Fruit fly (Drosophila melanogaster): ENCODE measurements around the gene PIG-F.

The PIG-F gene

DNA sequence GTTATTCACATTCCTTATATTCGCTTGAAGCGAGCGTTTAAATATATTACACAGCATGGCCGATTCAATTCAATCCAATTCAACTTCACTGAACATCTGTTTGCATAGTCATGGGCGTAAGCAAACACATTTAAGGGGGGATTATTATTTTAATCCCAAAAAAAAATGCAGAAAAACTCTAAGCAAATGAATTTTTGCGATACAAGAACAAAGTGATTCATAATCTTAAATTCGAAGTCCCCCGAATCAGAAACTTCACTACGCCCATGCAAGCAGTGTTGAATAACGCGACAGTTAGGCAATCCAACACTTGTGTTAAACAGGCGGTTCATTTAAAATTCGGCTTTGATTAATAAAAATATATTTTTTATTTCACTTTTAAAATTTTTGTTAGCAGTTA, 21.8 kb upstream of the PIG-F start, which contains the start of gene CG14100 (continued):
- TF ChIP-seq nau (GFP tag; optimal IDR thresholded peaks at IDR 0.05) = no peak
- peak; percentile 100 for TF ChIP-seq CG13624 (GFP tag; optimal IDR thresholded peaks at IDR 0.05)
- peak; percentile 100 for TF ChIP-seq CG2678 (tag; optimal IDR thresholded peaks at IDR 0.05)
- peak; percentile 58 for TF ChIP-seq gfzf (GFP tag; optimal IDR thresholded peaks at IDR 0.05)
- TF ChIP-seq CG2116 (GFP tag; optimal IDR thresholded peaks at IDR 0.05) = peak; percentile 95
- peak; percentile 99 for TF ChIP-seq cwo (GFP tag; optimal IDR thresholded peaks at IDR 0.05)
- peak; percentile 97 for TF ChIP-seq CG15073 (GFP tag; optimal IDR thresholded peaks at IDR 0.05)
- peak; percentile 85 for TF ChIP-seq CTCF (GFP tag; optimal IDR thresholded peaks at IDR 0.05)
- TF ChIP-seq bbx (GFP tag; IDR thresholded peaks at IDR 0.05; ENCODE audit: partially characterized antibody) = no peak
- TF ChIP-seq D19B (GFP tag; optimal IDR thresholded peaks at IDR 0.05) = peak; percentile 99
- TF ChIP-seq Ada2b (GFP tag; IDR thresholded peaks at IDR 0.05) = peak; percentile 100
- peak; percentile 100 for TF ChIP-seq CG4424 (GFP tag; optimal IDR thresholded peaks at IDR 0.05)
- TF ChIP-seq nmo (GFP tag; optimal IDR thresholded peaks at IDR 0.05) = peak; percentile 100
- TF ChIP-seq CG6791 (GFP tag; IDR thresholded peaks at IDR 0.05; ENCODE audit: partially characterized antibody) = peak; percentile 38; the same call in 1 of the 3 replicates
- TF ChIP-seq CG12071 (GFP tag; optimal IDR thresholded peaks at IDR 0.05) = peak; percentile 100
- TF ChIP-seq shn (GFP tag; optimal IDR thresholded peaks at IDR 0.05) = peak; percentile 100
- peak; percentile 100 for TF ChIP-seq jigr1 (GFP tag; IDR thresholded peaks at IDR 0.05)
- no peak for TF ChIP-seq CG7963 (GFP tag; IDR thresholded peaks at IDR 0.05; ENCODE audit: partially characterized antibody)
- peak; percentile 100 for TF ChIP-seq CG10366 (GFP tag; IDR thresholded peaks at IDR 0.05)
- peak; percentile 100 for TF ChIP-seq HLH3B (GFP tag; IDR thresholded peaks at IDR 0.05)
- TF ChIP-seq CG12942 (GFP tag; optimal IDR thresholded peaks at IDR 0.05) = peak; percentile 100
- TF ChIP-seq BEAF-32 (GFP tag; optimal IDR thresholded peaks at IDR 0.05) = peak; percentile 63
- TF ChIP-seq CG4328 (GFP tag; optimal IDR thresholded peaks at IDR 0.05) = peak; percentile 100
- TF ChIP-seq ssp (GFP tag; IDR thresholded peaks at IDR 0.05) = peak; percentile 99
- TF ChIP-seq ro (GFP tag; IDR thresholded peaks at IDR 0.05) = peak; percentile 100
- TF ChIP-seq Awh (GFP tag; IDR thresholded peaks at IDR 0.05) = peak; percentile 100
- peak; percentile 100 for TF ChIP-seq CG31388 (GFP tag; optimal IDR thresholded peaks at IDR 0.05)
- peak; percentile 100 for TF ChIP-seq exex (tag; optimal IDR thresholded peaks at IDR 0.05)
- TF ChIP-seq Sox100B (GFP tag; optimal IDR thresholded peaks at IDR 0.05) = peak; percentile 100
- TF ChIP-seq Bdp1 (GFP tag; optimal IDR thresholded peaks at IDR 0.05) = peak; percentile 98
- peak; percentile 100 for TF ChIP-seq CG10462 (GFP tag; optimal IDR thresholded peaks at IDR 0.05)
- 0 out of 2 replicates have a peak, but pooled peaks have one; percentile 25 for TF ChIP-seq Scr (GFP tag; IDR thresholded peaks at IDR 0.05; ENCODE audit: partially characterized antibody)
- peak; percentile 100 for TF ChIP-seq Chrac-16 (GFP tag; optimal IDR thresholded peaks at IDR 0.05)
- TF ChIP-seq Med (GFP tag) = peak; percentile 100
- TF ChIP-seq ranshi (GFP tag; IDR thresholded peaks at IDR 0.05) = peak; percentile 100
- TF ChIP-seq Ets97D (GFP tag; optimal IDR thresholded peaks at IDR 0.05) = peak; percentile 98
- peak; percentile 100 for TF ChIP-seq CG17612 (GFP tag; IDR thresholded peaks at IDR 0.05)
- no peak for TF ChIP-seq ato (GFP tag; IDR thresholded peaks at IDR 0.05; ENCODE audit: partially characterized antibody)
- TF ChIP-seq trh (GFP tag; optimal IDR thresholded peaks at IDR 0.05) = peak; percentile 100
- peak; percentile 100 for TF ChIP-seq dmrt11E (tag; optimal IDR thresholded peaks at IDR 0.05)
- TF ChIP-seq B-H1 (GFP tag; IDR thresholded peaks at IDR 0.05) = peak; percentile 100
- TF ChIP-seq CG6175 (GFP tag; IDR thresholded peaks at IDR 0.05) = peak; percentile 100
- peak; percentile 100 for TF ChIP-seq CG3281 (GFP tag; optimal IDR thresholded peaks at IDR 0.05)
- peak; percentile 100 for TF ChIP-seq fd3F (GFP tag; optimal IDR thresholded peaks at IDR 0.05)
- peak; percentile 100 for TF ChIP-seq CG11723 (GFP tag; optimal IDR thresholded peaks at IDR 0.05)
- peak; percentile 100 for TF ChIP-seq Side (GFP tag; optimal IDR thresholded peaks at IDR 0.05)
- peak; percentile 97 for TF ChIP-seq CG6654 (GFP tag; optimal IDR thresholded peaks at IDR 0.05)
- peak; percentile 100 for TF ChIP-seq twi (tag; optimal IDR thresholded peaks at IDR 0.05)
- peak; percentile 100 for TF ChIP-seq CG18764 (GFP tag; optimal IDR thresholded peaks at IDR 0.05)
- peak; percentile 100 for TF ChIP-seq CG10267 (tag; optimal IDR thresholded peaks at IDR 0.05)
- peak; percentile 100 for TF ChIP-seq CG13894 (tag; optimal IDR thresholded peaks at IDR 0.05)

All from whole organism, embryonic.